Worm (Caenorhabditis elegans): Measurements from ENCODE around the gene C30G12.6.

C30G12.6 gene

ce11 chrII:7277925-7278324 lies 17.9 kb downstream of the C30G12.6 start:
- TF ChIP-seq nhr-76 (tag; optimal IDR thresholded peaks at IDR 0.05) (no peak), elt-3 (tag; optimal IDR thresholded peaks at IDR 0.05) (no peak), lsy-2 (tag; optimal IDR thresholded peaks at IDR 0.05) (no peak), ceh-83 (GFP tag; optimal IDR thresholded peaks at IDR 0.05) (no peak), flh-1 (GFP tag; optimal IDR thresholded peaks at IDR 0.05) (no peak), snpc-4 (tag; optimal IDR thresholded peaks at IDR 0.05) (no peak), mep-1 (tag; optimal IDR thresholded peaks at IDR 0.05) (no peak), nhr-2 (tag; optimal IDR thresholded peaks at IDR 0.05) (no peak), blmp-1 (tag; optimal IDR thresholded peaks at IDR 0.05) (no peak), bed-3 (GFP tag; optimal IDR thresholded peaks at IDR 0.05) (no peak)

DNA sequence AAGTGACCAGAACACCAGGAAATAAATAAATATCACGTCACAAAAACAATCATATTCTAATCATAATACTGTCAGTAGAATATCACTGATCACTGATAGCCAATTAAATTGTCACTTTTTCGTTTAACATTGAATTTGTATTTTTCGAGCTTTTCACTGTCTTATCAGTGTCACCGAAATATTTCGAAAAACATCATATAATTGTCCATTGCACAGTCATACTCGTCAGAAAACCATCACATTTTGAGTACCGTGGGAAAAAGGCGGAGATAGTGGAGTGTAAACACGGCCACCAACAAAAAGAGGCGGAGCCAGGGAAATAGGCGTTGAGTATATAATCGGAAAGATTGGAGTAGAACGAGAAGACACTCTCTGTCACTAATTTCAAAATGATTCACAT lies 18.6 kb downstream of the C30G12.6 start:
- no peak for TF ChIP-seq elt-1 (tag; optimal IDR thresholded peaks at IDR 0.05; ENCODE audit: borderline replicate concordance, insufficient read depth)
- no peak for TF ChIP-seq nhr-76 (tag; optimal IDR thresholded peaks at IDR 0.05)
- TF ChIP-seq tbx-8 (GFP tag; optimal IDR thresholded peaks at IDR 0.05) = no peak
- no peak for TF ChIP-seq mls-2 (tag; optimal IDR thresholded peaks at IDR 0.05)
- TF ChIP-seq snpc-4 (tag; optimal IDR thresholded peaks at IDR 0.05) = no peak
- no peak for TF ChIP-seq ham-2 (GFP tag; optimal IDR thresholded peaks at IDR 0.05)
- no peak for TF ChIP-seq M03D4.4 (tag; optimal IDR thresholded peaks at IDR 0.05)
- no peak for TF ChIP-seq cnd-1 (tag; optimal IDR thresholded peaks at IDR 0.05)
- TF ChIP-seq bed-3 (GFP tag; optimal IDR thresholded peaks at IDR 0.05) = no peak
- no peak for TF ChIP-seq unc-62 (GFP tag; optimal IDR thresholded peaks at IDR 0.05)
- no peak for TF ChIP-seq elt-3 (tag; optimal IDR thresholded peaks at IDR 0.05)
- no peak for TF ChIP-seq lin-32 (GFP tag; optimal IDR thresholded peaks at IDR 0.05)
- TF ChIP-seq lsy-2 (tag; optimal IDR thresholded peaks at IDR 0.05) = no peak
- TF ChIP-seq sptf-1 (tag; optimal IDR thresholded peaks at IDR 0.05) = no peak
- TF ChIP-seq pha-4 (tag; optimal IDR thresholded peaks at IDR 0.05) = no peak
- TF ChIP-seq flh-1 (GFP tag; optimal IDR thresholded peaks at IDR 0.05) = no peak
- TF ChIP-seq ceh-39 (tag; optimal IDR thresholded peaks at IDR 0.05) = no peak
- no peak for TF ChIP-seq nhr-237 (tag; optimal IDR thresholded peaks at IDR 0.05)
- no peak for TF ChIP-seq blmp-1 (tag; optimal IDR thresholded peaks at IDR 0.05)

DNA sequence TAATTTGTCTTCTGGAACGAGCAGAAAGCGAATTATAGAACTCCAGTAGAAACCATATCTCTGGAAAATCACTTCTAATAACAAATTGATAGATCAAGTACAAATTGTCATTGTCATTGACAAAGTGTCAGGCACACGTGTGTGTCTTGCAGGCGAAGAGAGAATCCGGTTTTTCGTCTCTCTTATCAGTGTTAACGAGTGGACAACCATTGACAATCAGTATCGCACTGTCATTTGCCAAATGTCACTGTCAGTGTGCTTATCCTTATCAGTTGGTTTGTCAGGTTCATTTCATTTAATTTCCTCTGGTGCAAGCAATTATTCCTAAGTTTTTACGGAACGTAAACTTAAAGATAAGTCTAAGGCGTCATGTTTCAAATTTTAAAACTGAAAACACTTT lies 22.3 kb downstream of the C30G12.6 start:
- TF ChIP-seq pha-4 (tag; optimal IDR thresholded peaks at IDR 0.05) = no peak
- no peak for TF ChIP-seq snpc-4 (tag; optimal IDR thresholded peaks at IDR 0.05)
- no peak for TF ChIP-seq zip-8 (tag; optimal IDR thresholded peaks at IDR 0.05)
- TF ChIP-seq sptf-1 (tag; optimal IDR thresholded peaks at IDR 0.05) = no peak
- TF ChIP-seq mep-1 (tag; optimal IDR thresholded peaks at IDR 0.05) = no peak
- TF ChIP-seq lsy-2 (tag; optimal IDR thresholded peaks at IDR 0.05) = no peak
- no peak for TF ChIP-seq M03D4.4 (tag; optimal IDR thresholded peaks at IDR 0.05)
- TF ChIP-seq cnd-1 (tag; optimal IDR thresholded peaks at IDR 0.05) = no peak
- TF ChIP-seq mls-2 (tag; optimal IDR thresholded peaks at IDR 0.05) = no peak
- no peak for TF ChIP-seq nhr-28 (tag; optimal IDR thresholded peaks at IDR 0.05)
- no peak for TF ChIP-seq sem-2 (GFP tag; optimal IDR thresholded peaks at IDR 0.05)
- TF ChIP-seq unc-120 (tag; optimal IDR thresholded peaks at IDR 0.05; ENCODE audit: poor library complexity, severe bottlenecking) = no peak
- TF ChIP-seq blmp-1 (tag; optimal IDR thresholded peaks at IDR 0.05) = no peak
- TF ChIP-seq ztf-11 (tag; optimal IDR thresholded peaks at IDR 0.05) = no peak
- TF ChIP-seq drap-1 (GFP tag; optimal IDR thresholded peaks at IDR 0.05) = no peak
- no peak for TF ChIP-seq nhr-76 (tag; optimal IDR thresholded peaks at IDR 0.05)
- TF ChIP-seq nhr-12 (tag; optimal IDR thresholded peaks at IDR 0.05) = no peak
- no peak for TF ChIP-seq hlh-1 (tag; optimal IDR thresholded peaks at IDR 0.05)

DNA sequence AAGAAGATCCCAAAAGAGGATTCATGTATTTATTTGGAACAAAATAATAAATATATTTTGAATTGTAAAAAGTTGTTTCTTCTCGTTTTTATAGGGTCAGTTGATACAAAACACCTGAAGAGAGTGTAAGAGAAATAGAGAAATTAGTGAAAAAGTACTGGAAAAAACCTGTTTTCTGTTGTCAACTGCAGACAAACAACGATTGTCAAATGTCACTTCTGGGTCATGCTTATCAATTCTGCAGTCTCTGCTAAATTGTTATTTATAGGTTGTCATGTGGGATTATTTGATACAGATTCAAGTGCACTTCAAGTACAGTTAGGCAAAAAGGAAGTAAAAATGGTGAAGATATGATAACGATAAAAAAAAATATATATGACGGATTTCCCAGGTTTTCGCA lies 23.3 kb downstream of the C30G12.6 start:
- no peak for TF ChIP-seq lin-32 (GFP tag; optimal IDR thresholded peaks at IDR 0.05)
- no peak for TF ChIP-seq M03D4.4 (tag; optimal IDR thresholded peaks at IDR 0.05)
- no peak for TF ChIP-seq ceh-39 (tag; optimal IDR thresholded peaks at IDR 0.05)
- no peak for TF ChIP-seq snpc-4 (tag; optimal IDR thresholded peaks at IDR 0.05)
- no peak for TF ChIP-seq flh-1 (GFP tag; optimal IDR thresholded peaks at IDR 0.05)
- TF ChIP-seq lin-13 (tag; optimal IDR thresholded peaks at IDR 0.05) = no peak
- no peak for TF ChIP-seq tbx-8 (GFP tag; optimal IDR thresholded peaks at IDR 0.05)
- no peak for TF ChIP-seq sptf-1 (tag; optimal IDR thresholded peaks at IDR 0.05)

DNA sequence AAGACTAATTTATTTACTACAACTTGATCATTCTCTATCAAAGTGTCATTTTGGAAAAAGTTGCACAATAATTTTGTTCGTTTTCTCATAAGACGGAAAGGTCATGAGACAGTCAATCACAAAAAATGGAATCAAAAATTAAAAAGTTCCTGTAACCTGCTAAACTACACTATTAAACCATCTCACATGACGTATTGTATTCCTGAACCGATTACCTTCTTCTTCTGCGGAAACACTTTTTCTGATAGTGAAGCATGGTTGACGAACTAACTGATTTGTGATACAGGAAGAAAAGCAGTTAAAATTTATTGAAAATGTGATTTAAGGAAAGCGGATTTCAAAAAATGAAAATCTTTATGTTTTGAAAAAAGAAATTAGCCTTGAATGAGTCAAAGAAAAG lies 26.0 kb downstream of the C30G12.6 start:
- TF ChIP-seq pha-4 (tag; optimal IDR thresholded peaks at IDR 0.05) (no peak), flh-1 (GFP tag; optimal IDR thresholded peaks at IDR 0.05) (no peak), bed-3 (GFP tag; optimal IDR thresholded peaks at IDR 0.05) (no peak), snpc-4 (tag; optimal IDR thresholded peaks at IDR 0.05) (no peak), mls-2 (tag; optimal IDR thresholded peaks at IDR 0.05) (no peak), nhr-12 (tag; optimal IDR thresholded peaks at IDR 0.05) (no peak), nhr-28 (tag; optimal IDR thresholded peaks at IDR 0.05) (no peak)
